Worm (Caenorhabditis elegans) whole organism, L4 larva: ENCODE measurements around the gene nuo-1.

Experiments
- aha-1 ChIP-seq: fragments of 150-350 bp; peaks from one replicate; lab custom pipeline; 2014; ENCODE audit warnings: missing biosample characterization, missing genetic modification characterization
- ama-1 ChIP-seq: fragments of 150-350 bp; optimal IDR thresholded peaks from 2 replicates; lab custom pipeline; 2014; ENCODE audit warnings: inconsistent platforms, mixed read lengths
- egl-27 ChIP-seq: sonication (generic microtip); optimal IDR thresholded peaks from 3 replicates; lab custom pipeline; 2017; ENCODE audit warnings: missing biosample characterization, missing genetic modification reagents, missing genetic modification characterization
- mxl-2 ChIP-seq: fragments of 200-800 bp; sonication (Bioruptor generic); conservative IDR thresholded peaks from 2 replicates; pipeline ENCODE4 v1.3.6; 2022; ENCODE audit warnings: missing genetic modification reagents, missing genetic modification characterization, missing compliant biosample characterization
- nhr-76 ChIP-seq: fragments of 150-350 bp; optimal IDR thresholded peaks from 2 replicates; lab custom pipeline; 2014; ENCODE audit warnings: missing biosample characterization, missing genetic modification characterization
- skn-1 ChIP-seq: fragments of 150-350 bp; optimal IDR thresholded peaks from 2 replicates; lab custom pipeline; 2014; ENCODE audit warnings: missing biosample characterization, missing genetic modification characterization
- snpc-4 ChIP-seq: fragments of 150-350 bp; optimal IDR thresholded peaks from 2 replicates; lab custom pipeline; 2014; ENCODE audit warnings: missing biosample characterization, missing genetic modification characterization
- unc-39 ChIP-seq: sonication (generic microtip); optimal IDR thresholded peaks from 2 replicates; lab custom pipeline; 2017; ENCODE audit warnings: missing biosample characterization, missing genetic modification characterization
- ztf-11 ChIP-seq: fragments of 150-350 bp; optimal IDR thresholded peaks from 2 replicates; lab custom pipeline; 2014; ENCODE audit warnings: missing biosample characterization, missing genetic modification characterization

- TF ChIP-seq ama-1, result no peak
- TF ChIP-seq ztf-11 (tag; lab: Kevin White, UChicago), result no peak
- TF ChIP-seq aha-1 (tag; lab: Kevin White, UChicago), result no peak
- no peak for TF ChIP-seq nhr-76
- no peak for TF ChIP-seq snpc-4 (tag; lab: Kevin White, UChicago)
- TF ChIP-seq egl-27 (tag; lab: Kevin White, UChicago), result no peak
- no peak for TF ChIP-seq unc-39 (tag; lab: Kevin White, UChicago)
- TF ChIP-seq skn-1 (tag; lab: Kevin White, UChicago), result no peak
- TF ChIP-seq mxl-2 (GFP tag; lab: Robert Waterston, UW), result no peak
Measured at ce11 chrII:11140140-11140539, 42.5 kb downstream of the nuo-1 start, which contains the start of gene F40F8.4.
